Fruit fly (Drosophila melanogaster): ENCODE data around the gene GstD2.

GstD2 gene

DNA sequence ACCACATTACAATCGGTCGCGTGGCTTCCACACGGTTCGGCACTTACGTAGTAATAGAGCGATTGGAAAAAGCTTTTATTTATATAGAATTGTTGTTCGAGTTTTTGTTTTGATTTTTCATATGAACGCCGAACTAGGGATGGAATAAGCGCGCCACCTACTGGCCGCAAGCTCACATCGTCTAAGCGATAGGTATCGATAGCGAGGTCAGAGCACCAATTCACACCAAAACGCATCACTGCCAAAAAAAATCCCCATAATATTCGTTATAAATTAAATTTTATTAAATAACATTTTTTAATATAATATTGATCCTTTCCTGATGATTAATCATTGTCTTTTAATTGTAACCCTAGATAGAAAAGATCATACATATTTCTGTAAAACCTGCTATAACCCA is 21.3 kb upstream of the GstD2 start, which contains the start of gene CG10038 (continued):
- TF ChIP-seq CG4282 (GFP tag; optimal IDR thresholded peaks at IDR 0.05) (no peak), nerfin-1 (tag; optimal IDR thresholded peaks at IDR 0.05) (no peak), CG10543 (GFP tag; optimal IDR thresholded peaks at IDR 0.05) (no peak), toy (GFP tag; IDR thresholded peaks at IDR 0.05) (no peak), jigr1 (GFP tag; IDR thresholded peaks at IDR 0.05) (0 out of 3 replicates have a peak, but pooled peaks have one; percentile 9), ab (GFP tag; optimal IDR thresholded peaks at IDR 0.05) (no peak), Dbx (GFP tag; IDR thresholded peaks at IDR 0.05) (peak; percentile 59; the same call in 2 of the 3 replicates), CG14014 (GFP tag; IDR thresholded peaks at IDR 0.05) (no peak), CG15073 (GFP tag; optimal IDR thresholded peaks at IDR 0.05) (no peak), Dad (GFP tag; optimal IDR thresholded peaks at IDR 0.05) (no peak), CG5245 (GFP tag; optimal IDR thresholded peaks at IDR 0.05) (peak; percentile 10), corto (GFP tag; optimal IDR thresholded peaks at IDR 0.05) (no peak), abd-A (tag; optimal IDR thresholded peaks at IDR 0.05) (no peak), hth (optimal IDR thresholded peaks at IDR 0.05) (no peak), esg (GFP tag; conservative IDR thresholded peaks at IDR 0.05) (no peak), Antp (GFP tag; optimal IDR thresholded peaks at IDR 0.05) (peak; percentile 29), tin (GFP tag; optimal IDR thresholded peaks at IDR 0.05) (peak; percentile 56), CG13287 (GFP tag; IDR thresholded peaks at IDR 0.05; ENCODE audit: partially characterized antibody) (peak; percentile 97), E2f1 (GFP tag; IDR thresholded peaks at IDR 0.05) (no peak), HLH4C (GFP tag; IDR thresholded peaks at IDR 0.05; ENCODE audit: partially characterized antibody) (peak; percentile 91), CG10366 (GFP tag; IDR thresholded peaks at IDR 0.05) (no peak), B-H1 (GFP tag; IDR thresholded peaks at IDR 0.05) (no peak), CG11093 (GFP tag; IDR thresholded peaks at IDR 0.05) (no peak), CG8388 (GFP tag; optimal IDR thresholded peaks at IDR 0.05) (no peak), nmo (GFP tag; optimal IDR thresholded peaks at IDR 0.05) (peak; percentile 69), Hr39 (optimal IDR thresholded peaks at IDR 0.05) (no peak), CG4404 (GFP tag; IDR thresholded peaks at IDR 0.05) (no peak), CTCF (GFP tag; optimal IDR thresholded peaks at IDR 0.05) (peak; percentile 96), CG16779 (GFP tag; IDR thresholded peaks at IDR 0.05) (no peak), zfh2 (GFP tag; optimal IDR thresholded peaks at IDR 0.05) (peak; percentile 37), Opbp (GFP tag; IDR thresholded peaks at IDR 0.05; ENCODE audit: partially characterized antibody) (peak; percentile 98), CG15514 (GFP tag; optimal IDR thresholded peaks at IDR 0.05) (peak; percentile 79), scrt (GFP tag; optimal IDR thresholded peaks at IDR 0.05) (no peak), HLH3B (GFP tag; IDR thresholded peaks at IDR 0.05) (no peak), H2.0 (GFP tag; IDR thresholded peaks at IDR 0.05) (no peak), CG8944 (GFP tag; optimal IDR thresholded peaks at IDR 0.05) (no peak), CG3995 (GFP tag; optimal IDR thresholded peaks at IDR 0.05) (peak; percentile 22), sc (optimal IDR thresholded peaks at IDR 0.05) (no peak), sc (GFP tag; optimal IDR thresholded peaks at IDR 0.05) (no peak), NC2β (GFP tag; optimal IDR thresholded peaks at IDR 0.05) (no peak), chif (GFP tag; optimal IDR thresholded peaks at IDR 0.05) (peak in 1 of 2 experiments; percentile 15), CG13424 (tag; optimal IDR thresholded peaks at IDR 0.05) (peak; percentile 41), Ets65A (GFP tag) (peak; percentile 93), CG32767 (GFP tag; IDR thresholded peaks at IDR 0.05) (no peak), az2 (GFP tag; optimal IDR thresholded peaks at IDR 0.05) (peak; percentile 41), CG3163 (GFP tag; optimal IDR thresholded peaks at IDR 0.05) (no peak), seq (GFP tag; IDR thresholded peaks at IDR 0.05) (no peak), run (tag; optimal IDR thresholded peaks at IDR 0.05) (no peak), her (GFP tag; optimal IDR thresholded peaks at IDR 0.05) (no peak), stwl (tag; optimal IDR thresholded peaks at IDR 0.05) (peak; percentile 87), CG15269 (tag; optimal IDR thresholded peaks at IDR 0.05) (no peak), Ets97D (GFP tag; optimal IDR thresholded peaks at IDR 0.05) (peak; percentile 60), CG4328 (GFP tag; optimal IDR thresholded peaks at IDR 0.05) (no peak), CG5953 (GFP tag; IDR thresholded peaks at IDR 0.05) (no peak)

Data from whole organism, embryonic.